Fruit fly (Drosophila melanogaster): ENCODE data around the gene CG7573.
A peak's percentile ranks its signal among the peaks of the same experiment; 100 is the strongest.

The CG7573 gene

DNA sequence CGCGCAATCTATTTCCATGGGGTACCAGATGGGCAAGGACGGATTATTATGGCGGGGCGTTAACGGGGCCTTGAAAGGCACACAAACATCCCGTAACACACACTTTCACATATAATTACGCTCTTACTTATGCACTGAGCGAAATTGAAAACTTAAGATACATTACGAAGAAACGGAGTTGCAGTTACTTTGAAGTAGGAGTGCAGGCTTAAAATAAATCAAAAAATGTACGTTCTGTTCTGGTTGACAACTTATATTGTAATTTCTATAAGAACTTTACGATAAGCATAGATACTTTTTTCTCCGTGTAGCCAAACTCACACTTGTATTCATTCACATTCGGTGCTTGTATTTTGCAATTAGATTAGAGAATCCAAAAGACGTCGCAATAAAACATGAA lies 41.5 kb downstream of the CG7573 start (continued):
- TF ChIP-seq ash1 (GFP tag; optimal IDR thresholded peaks at IDR 0.05): no peak
- TF ChIP-seq CG31224 (GFP tag; IDR thresholded peaks at IDR 0.05): peak; percentile 83
- peak; percentile 60 for TF ChIP-seq CG43689 (GFP tag; IDR thresholded peaks at IDR 0.05)
- TF ChIP-seq CG15601 (tag; optimal IDR thresholded peaks at IDR 0.05): peak; percentile 40
- TF ChIP-seq insv (GFP tag; optimal IDR thresholded peaks at IDR 0.05): no peak
- peak; percentile 77 for TF ChIP-seq CG4854 (GFP tag; optimal IDR thresholded peaks at IDR 0.05)
- TF ChIP-seq NfI (GFP tag; optimal IDR thresholded peaks at IDR 0.05): peak; percentile 89
- peak; percentile 77 for TF ChIP-seq CG17361 (GFP tag; IDR thresholded peaks at IDR 0.05)
- TF ChIP-seq Atf3 (GFP tag; optimal IDR thresholded peaks at IDR 0.05): peak; percentile 72
- TF ChIP-seq CG15514 (GFP tag; optimal IDR thresholded peaks at IDR 0.05): peak; percentile 86
- no peak for TF ChIP-seq ato (GFP tag; IDR thresholded peaks at IDR 0.05; ENCODE audit: partially characterized antibody)
- peak; percentile 75 for TF ChIP-seq HLH3B (GFP tag; IDR thresholded peaks at IDR 0.05)
- no peak for TF ChIP-seq crol (GFP tag; IDR thresholded peaks at IDR 0.05)
- peak; percentile 80 for TF ChIP-seq CG32767 (GFP tag; IDR thresholded peaks at IDR 0.05)
- peak; percentile 69 for TF ChIP-seq CG3838 (GFP tag; optimal IDR thresholded peaks at IDR 0.05)
- TF ChIP-seq CrebB (tag; optimal IDR thresholded peaks at IDR 0.05): peak; percentile 69
- TF ChIP-seq ase (GFP tag; IDR thresholded peaks at IDR 0.05): peak; percentile 65; the same call in 1 of the 3 replicates
- peak; percentile 87 for TF ChIP-seq CG30403 (GFP tag; optimal IDR thresholded peaks at IDR 0.05)
- no peak for TF ChIP-seq Sry-β (GFP tag; optimal IDR thresholded peaks at IDR 0.05)
- peak; percentile 47; the same call in 1 of the 2 replicates for TF ChIP-seq CG11696 (GFP tag; IDR thresholded peaks at IDR 0.05)
- TF ChIP-seq E2f2 (GFP tag; IDR thresholded peaks at IDR 0.05): peak; percentile 60
- TF ChIP-seq org-1 (GFP tag; optimal IDR thresholded peaks at IDR 0.05): peak; percentile 82
- peak; percentile 98 for TF ChIP-seq CG2120 (GFP tag; optimal IDR thresholded peaks at IDR 0.05)
- peak; percentile 96 for TF ChIP-seq zfh2 (GFP tag; optimal IDR thresholded peaks at IDR 0.05)
- TF ChIP-seq CG4360 (GFP tag; IDR thresholded peaks at IDR 0.05): no peak
- peak; percentile 78 to 83 for TF ChIP-seq Pdp1 (GFP tag; optimal IDR thresholded peaks at IDR 0.05)
- TF ChIP-seq C15 (GFP tag; IDR thresholded peaks at IDR 0.05): peak; percentile 47; the same call in 1 of the 3 replicates
- TF ChIP-seq Side (GFP tag; optimal IDR thresholded peaks at IDR 0.05): peak; percentile 85
- TF ChIP-seq cato (GFP tag; optimal IDR thresholded peaks at IDR 0.05; ENCODE audit: borderline replicate concordance): peak; percentile 0
- no peak for TF ChIP-seq Opbp (GFP tag; IDR thresholded peaks at IDR 0.05; ENCODE audit: partially characterized antibody)
- no peak for TF ChIP-seq CG17912 (GFP tag; optimal IDR thresholded peaks at IDR 0.05)
- TF ChIP-seq vnd (GFP tag; IDR thresholded peaks at IDR 0.05; ENCODE audit: partially characterized antibody): no peak
- peak; percentile 92 for TF ChIP-seq PHDP (tag; optimal IDR thresholded peaks at IDR 0.05)
- no peak for TF ChIP-seq CG8290 (GFP tag; optimal IDR thresholded peaks at IDR 0.05)
- peak in 1 of 2 experiments; percentile 94 for TF ChIP-seq CG8290 (tag; optimal IDR thresholded peaks at IDR 0.05)
- TF ChIP-seq CG7271 (tag; optimal IDR thresholded peaks at IDR 0.05): no peak
- TF ChIP-seq slp2 (GFP tag; optimal IDR thresholded peaks at IDR 0.05): peak; percentile 62
- TF ChIP-seq CG3847 (GFP tag; IDR thresholded peaks at IDR 0.05): peak; percentile 88
- TF ChIP-seq Hr78 (GFP tag; optimal IDR thresholded peaks at IDR 0.05): no peak
- no peak for TF ChIP-seq Kr (GFP tag; optimal IDR thresholded peaks at IDR 0.05)
- TF ChIP-seq CG15269 (tag; optimal IDR thresholded peaks at IDR 0.05): peak; percentile 89
- no peak for TF ChIP-seq bowl (GFP tag; IDR thresholded peaks at IDR 0.05)
- TF ChIP-seq Bdp1 (GFP tag; optimal IDR thresholded peaks at IDR 0.05): peak; percentile 75
- peak; percentile 72 for TF ChIP-seq CG6689 (GFP tag; IDR thresholded peaks at IDR 0.05)
- TF ChIP-seq pita (GFP tag; optimal IDR thresholded peaks at IDR 0.05): no peak
- TF ChIP-seq CG3065 (GFP tag; optimal IDR thresholded peaks at IDR 0.05): peak; percentile 42
- peak; percentile 36 for TF ChIP-seq CG14710 (tag; optimal IDR thresholded peaks at IDR 0.05)
- TF ChIP-seq fd96Cb (tag; optimal IDR thresholded peaks at IDR 0.05): peak; percentile 60
- TF ChIP-seq Oli (tag; optimal IDR thresholded peaks at IDR 0.05): peak; percentile 79
- peak; percentile 63 for TF ChIP-seq CG11398 (GFP tag; optimal IDR thresholded peaks at IDR 0.05)
- TF ChIP-seq Xrp1 (GFP tag; IDR thresholded peaks at IDR 0.05): peak; percentile 76

Data from whole organism, embryonic.